Worm (Caenorhabditis elegans): Measurements from ENCODE around the gene fbxc-14.
A peak's percentile ranks its signal among the peaks of the same experiment; 100 is the strongest.
"Not testable (repeated sequence)": the region's sequence is repeated elsewhere in the genome, so short reads cannot be mapped to it uniquely, and the experiment has no call there.

Gene fbxc-14

ce11 chrII:973999-974398 is at the start of gene fbxc-14:
fbxc-14 (plus strand) TSS chrII:974299.
- TF ChIP-seq unc-98 (GFP tag; IDR thresholded peaks at IDR 0.05) = no peak
- TF ChIP-seq lin-39 (tag; optimal IDR thresholded peaks at IDR 0.05) = no peak
- TF ChIP-seq nhr-77 (tag; optimal IDR thresholded peaks at IDR 0.05) = no peak
- TF ChIP-seq ceh-90 (tag; optimal IDR thresholded peaks at IDR 0.05) = no peak
- no peak for TF ChIP-seq xbp-1 (tag; optimal IDR thresholded peaks at IDR 0.05)
- TF ChIP-seq lir-3 (tag; optimal IDR thresholded peaks at IDR 0.05; ENCODE audit: poor library complexity) = no peak
- TF ChIP-seq skn-1 (tag; optimal IDR thresholded peaks at IDR 0.05) = no peak
- no peak for TF ChIP-seq nhr-19 (GFP tag; conservative IDR thresholded peaks at IDR 0.05)
- TF ChIP-seq nhr-28 (tag; optimal IDR thresholded peaks at IDR 0.05) = no peak
- no peak for TF ChIP-seq ces-1 (GFP tag; optimal IDR thresholded peaks at IDR 0.05)
- TF ChIP-seq pag-3 (tag; optimal IDR thresholded peaks at IDR 0.05; ENCODE audit: borderline replicate concordance, insufficient read depth) = no peak
- no peak for TF ChIP-seq F16B12.6 (tag; optimal IDR thresholded peaks at IDR 0.05)
- TF ChIP-seq lin-15B (tag; optimal IDR thresholded peaks at IDR 0.05) = no peak
- no peak for TF ChIP-seq Y116A8C.19 (tag; optimal IDR thresholded peaks at IDR 0.05; ENCODE audit: borderline replicate concordance)

ce11 chrII:927331-927730 is 46.8 kb upstream of the fbxc-14 start, which contains the start of gene R07C3.13:
R07C3.13 (minus strand) TSS chrII:927431.
- no peak for TF ChIP-seq ceh-8 (GFP tag; optimal IDR thresholded peaks at IDR 0.05)
- TF ChIP-seq efl-1 (optimal IDR thresholded peaks at IDR 0.05) = no peak
- peak in 1 of 2 experiments; percentile 15 for TF ChIP-seq efl-1 (GFP tag; optimal IDR thresholded peaks at IDR 0.05 in 1 of 2)

- TF ChIP-seq nhr-11, sptf-1, xbp-1 (tag; optimal IDR thresholded peaks at IDR 0.05): not testable (repeated sequence)
These were observed 43.2 kb upstream of the fbxc-14 start, which contains the start of gene fbxc-34 for ce11 chrII:930871-931270. fbxc-34 (plus strand) TSS chrII:931171.

ce11 chrII:932718-933117 is 41.4 kb upstream of the fbxc-14 start, which contains the start of gene acs-15:
acs-15 (plus strand) TSS chrII:933018.
- no peak for TF ChIP-seq efl-1 (optimal IDR thresholded peaks at IDR 0.05)
- peak in 1 of 2 experiments; percentile 6 for TF ChIP-seq efl-1 (GFP tag; optimal IDR thresholded peaks at IDR 0.05 in 1 of 2)
- TF ChIP-seq mep-1 (tag; optimal IDR thresholded peaks at IDR 0.05) = no peak
- TF ChIP-seq dpl-1 (GFP tag; optimal IDR thresholded peaks at IDR 0.05) = no peak
- no peak for TF ChIP-seq nhr-19 (GFP tag; conservative IDR thresholded peaks at IDR 0.05)

ce11 chrII:937265-937664 is 36.8 kb upstream of the fbxc-14 start:
- TF ChIP-seq efl-3 (GFP tag; optimal IDR thresholded peaks at IDR 0.05) = no peak
- no peak for TF ChIP-seq egl-13 (tag; optimal IDR thresholded peaks at IDR 0.05)
- TF ChIP-seq mdl-1 (tag; optimal IDR thresholded peaks at IDR 0.05) = no peak
- TF ChIP-seq grh-1 (GFP tag; IDR thresholded peaks at IDR 0.05) = no peak
- no peak for TF ChIP-seq nhr-77 (tag; optimal IDR thresholded peaks at IDR 0.05)
- no peak for TF ChIP-seq nhr-71 (tag; optimal IDR thresholded peaks at IDR 0.05)
- TF ChIP-seq isw-1 (GFP tag; IDR thresholded peaks at IDR 0.05) = no peak
- no peak for TF ChIP-seq snu-23 (GFP tag; optimal IDR thresholded peaks at IDR 0.05)
- TF ChIP-seq sox-4 (tag; optimal IDR thresholded peaks at IDR 0.05) = no peak
- TF ChIP-seq unc-86 (tag; optimal IDR thresholded peaks at IDR 0.05) = no peak
- no peak for TF ChIP-seq mef-2 (tag; optimal IDR thresholded peaks at IDR 0.05)
- TF ChIP-seq fkh-4 (tag; optimal IDR thresholded peaks at IDR 0.05; ENCODE audit: borderline replicate concordance) = no peak
- TF ChIP-seq lin-15B (tag; optimal IDR thresholded peaks at IDR 0.05) = no peak
- TF ChIP-seq pqm-1 (tag; optimal IDR thresholded peaks at IDR 0.05) = no peak
- no peak for TF ChIP-seq lin-13 (GFP tag; optimal IDR thresholded peaks at IDR 0.05)

ce11 chrII:938549-938948 is 35.5 kb upstream of the fbxc-14 start, which contains the start of gene R07C3.3:
R07C3.3 (plus strand) TSS chrII:938849.
- TF ChIP-seq ztf-11 (tag; optimal IDR thresholded peaks at IDR 0.05) = no peak
- no peak for TF ChIP-seq nhr-20 (tag; optimal IDR thresholded peaks at IDR 0.05)
- no peak for TF ChIP-seq ama-1 (optimal IDR thresholded peaks at IDR 0.05)
- no peak for TF ChIP-seq xbp-1 (tag; optimal IDR thresholded peaks at IDR 0.05)
- TF ChIP-seq ets-5 (GFP tag; IDR thresholded peaks at IDR 0.05) = no peak
- TF ChIP-seq ztf-4 (tag; optimal IDR thresholded peaks at IDR 0.05) = no peak
- TF ChIP-seq lin-35 (GFP tag; optimal IDR thresholded peaks at IDR 0.05) = no peak
- TF ChIP-seq hlh-17 (GFP tag; optimal IDR thresholded peaks at IDR 0.05; ENCODE audit: borderline replicate concordance) = no peak
- TF ChIP-seq C04F5.9 (tag; optimal IDR thresholded peaks at IDR 0.05) = no peak
- TF ChIP-seq mep-1 (tag; optimal IDR thresholded peaks at IDR 0.05) = no peak
- TF ChIP-seq irx-1 (tag; optimal IDR thresholded peaks at IDR 0.05) = no peak
- TF ChIP-seq lin-15B (tag; optimal IDR thresholded peaks at IDR 0.05) = no peak
- no peak for TF ChIP-seq lin-39 (tag; optimal IDR thresholded peaks at IDR 0.05)
- TF ChIP-seq alr-1 (tag; optimal IDR thresholded peaks at IDR 0.05; ENCODE audit: borderline replicate concordance) = no peak
- no peak for TF ChIP-seq aly-2 (tag; optimal IDR thresholded peaks at IDR 0.05)
- TF ChIP-seq mef-2 (tag; optimal IDR thresholded peaks at IDR 0.05) = no peak
